Fruit fly (Drosophila melanogaster): ENCODE measurements around the gene Crag.

The Crag gene

DNA sequence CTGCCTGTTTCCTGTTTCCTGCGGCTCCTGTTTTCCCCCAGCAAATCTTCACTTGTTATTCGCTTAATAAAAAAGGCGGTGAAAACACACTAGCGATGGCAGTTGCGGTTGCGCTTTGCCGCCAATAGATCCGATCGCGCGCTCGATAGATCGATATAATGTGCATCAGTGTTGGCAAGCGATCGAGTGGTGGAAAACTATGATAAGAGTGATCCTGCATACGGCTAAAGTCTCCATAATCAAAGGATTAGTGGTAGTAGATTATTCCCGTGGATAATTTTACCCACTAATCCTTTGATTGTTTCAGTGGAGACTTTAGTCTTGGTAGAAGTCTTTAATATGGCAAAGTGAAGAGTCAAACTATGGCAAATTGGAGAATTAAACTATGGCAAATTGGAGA is 14.4 kb downstream of the Crag start, which contains the start of gene Caf1-180:
Gene Caf1-180 (minus strand): TSS at position 99 of the 400 bp plus-strand sequence.
- TF ChIP-seq Nf-YB (GFP tag; optimal IDR thresholded peaks at IDR 0.05) (peak; percentile 15), CG6272 (GFP tag; IDR thresholded peaks at IDR 0.05) (0 out of 2 replicates have a peak, but pooled peaks have one; percentile 18), lola (GFP tag; optimal IDR thresholded peaks at IDR 0.05) (peak in 1 of 3 experiments; percentile 17), CG6175 (GFP tag; IDR thresholded peaks at IDR 0.05) (0 out of 3 replicates have a peak, but pooled peaks have one; percentile 24), CG7963 (GFP tag; IDR thresholded peaks at IDR 0.05; ENCODE audit: partially characterized antibody) (peak; percentile 66; the same call in 1 of the 3 replicates), GATAe (GFP tag; conservative IDR thresholded peaks at IDR 0.05) (no peak), Trl (optimal IDR thresholded peaks at IDR 0.05) (no peak), Trl (GFP tag; optimal IDR thresholded peaks at IDR 0.05) (peak; percentile 14), CG32532 (GFP tag; IDR thresholded peaks at IDR 0.05) (peak; percentile 56; the same call in 1 of the 2 replicates), fu2 (GFP tag; optimal IDR thresholded peaks at IDR 0.05) (peak; percentile 1), CG14667 (GFP tag; IDR thresholded peaks at IDR 0.05) (no peak), esg (GFP tag; conservative IDR thresholded peaks at IDR 0.05) (no peak), grn (GFP tag; optimal IDR thresholded peaks at IDR 0.05) (peak; percentile 12), CG4820 (GFP tag; optimal IDR thresholded peaks at IDR 0.05) (peak; percentile 4), mam (GFP tag; optimal IDR thresholded peaks at IDR 0.05) (peak; percentile 43), Dref (GFP tag; IDR thresholded peaks at IDR 0.05) (peak; percentile 89), mld (GFP tag; IDR thresholded peaks at IDR 0.05; ENCODE audit: partially characterized antibody) (peak; percentile 72; the same call in 2 of the 3 replicates), sna (GFP tag; IDR thresholded peaks at IDR 0.05; ENCODE audit: partially characterized antibody) (peak; percentile 69), Ets97D (GFP tag; optimal IDR thresholded peaks at IDR 0.05) (peak; percentile 66), trem (tag; optimal IDR thresholded peaks at IDR 0.05) (peak; percentile 67), CG14710 (tag; optimal IDR thresholded peaks at IDR 0.05) (peak; percentile 60), tna (GFP tag; IDR thresholded peaks at IDR 0.05; ENCODE audit: partially characterized antibody) (peak; percentile 57; the same call in 1 of the 2 replicates), pum (GFP tag; optimal IDR thresholded peaks at IDR 0.05) (no peak), bcd (GFP tag; optimal IDR thresholded peaks at IDR 0.05) (peak; percentile 25), dimm (GFP tag; IDR thresholded peaks at IDR 0.05) (no peak), Gug (GFP tag; IDR thresholded peaks at IDR 0.05) (peak; percentile 17; the same call in 1 of the 4 replicates), hbn (GFP tag; IDR thresholded peaks at IDR 0.05; ENCODE audit: partially characterized antibody) (peak; percentile 57), CG2712 (tag; optimal IDR thresholded peaks at IDR 0.05) (peak; percentile 47), E2f2 (GFP tag; IDR thresholded peaks at IDR 0.05) (peak; percentile 82), Hand (GFP tag; optimal IDR thresholded peaks at IDR 0.05) (no peak), rib (GFP tag; IDR thresholded peaks at IDR 0.05) (no peak), CG15514 (GFP tag; optimal IDR thresholded peaks at IDR 0.05) (peak; percentile 58), Mad (GFP tag; optimal IDR thresholded peaks at IDR 0.05) (peak; percentile 31), CG8359 (GFP tag; optimal IDR thresholded peaks at IDR 0.05; ENCODE audit: borderline replicate concordance) (no peak), shn (GFP tag; optimal IDR thresholded peaks at IDR 0.05) (peak; percentile 8), Med (GFP tag) (peak; percentile 84), slbo (GFP tag; IDR thresholded peaks at IDR 0.05) (peak; percentile 64), CG17568 (GFP tag; optimal IDR thresholded peaks at IDR 0.05) (no peak), sc (optimal IDR thresholded peaks at IDR 0.05) (no peak), sc (GFP tag; optimal IDR thresholded peaks at IDR 0.05) (no peak), zen (tag; optimal IDR thresholded peaks at IDR 0.05) (peak; percentile 28), CG8478 (optimal IDR thresholded peaks at IDR 0.05) (no peak), Taf1 (GFP tag; IDR thresholded peaks at IDR 0.05) (no peak), CG2129 (GFP tag; IDR thresholded peaks at IDR 0.05; ENCODE audit: partially characterized antibody) (peak; percentile 50; the same call in 1 of the 2 replicates), Bteb2 (GFP tag; optimal IDR thresholded peaks at IDR 0.05) (no peak), vnd (GFP tag; IDR thresholded peaks at IDR 0.05; ENCODE audit: partially characterized antibody) (peak; percentile 76), Doc2 (GFP tag; IDR thresholded peaks at IDR 0.05) (no peak), CG6791 (GFP tag; IDR thresholded peaks at IDR 0.05; ENCODE audit: partially characterized antibody) (peak; percentile 83), CG9932 (GFP tag; IDR thresholded peaks at IDR 0.05) (peak; percentile 70), ci (GFP tag; IDR thresholded peaks at IDR 0.05) (peak; percentile 39; the same call in 1 of the 3 replicates), HmgZ (tag; optimal IDR thresholded peaks at IDR 0.05) (peak; percentile 54)

Measured in whole organism, embryonic.